Fruit fly (Drosophila melanogaster) whole organism, prepupa: ENCODE results near the gene CG42747.

Experiments
- Blimp-1 ChIP-seq: fragments of 200-800 bp; sonication (Bioruptor generic); optimal IDR thresholded peaks from 3 replicates; lab custom pipeline; 2017; ENCODE audit warnings: missing biosample characterization, missing genetic modification characterization, mild to moderate bottlenecking, moderate library complexity, missing genetic modification reagents
- CG10631 ChIP-seq: fragments of 200-800 bp; sonication (Bioruptor generic); optimal IDR thresholded peaks from 2 replicates; lab custom pipeline; 2016; ENCODE audit warnings: missing biosample characterization, missing genetic modification characterization
- CG10669 ChIP-seq: fragments of 200-800 bp; sonication (Bioruptor generic); optimal IDR thresholded peaks from 3 replicates; lab custom pipeline; 2018; ENCODE audit warnings: missing biosample characterization, mild to moderate bottlenecking, missing genetic modification characterization, moderate library complexity
- CG11762 ChIP-seq: fragments of 200-800 bp; sonication (Bioruptor generic); optimal IDR thresholded peaks from 3 replicates; lab custom pipeline; 2016; ENCODE audit warnings: missing biosample characterization, missing genetic modification characterization; ENCODE audit not compliant: insufficient read depth
- CG15336 ChIP-seq: fragments of 200-800 bp; sonication (Bioruptor generic); IDR thresholded peaks from 2 replicates; pipeline ENCODE4 v1.3.6; 2022; ENCODE audit warnings: missing biosample characterization, missing genetic modification characterization
- CG1621 ChIP-seq: fragments of 200-800 bp; sonication (Bioruptor generic); optimal IDR thresholded peaks from 3 replicates; lab custom pipeline; 2018; ENCODE audit warnings: missing biosample characterization, mild to moderate bottlenecking, missing genetic modification characterization
- CG3032 ChIP-seq: fragments of 200-800 bp; optimal IDR thresholded peaks from 2 replicates; lab custom pipeline; 2019; ENCODE audit warnings: missing biosample characterization, mild to moderate bottlenecking, missing genetic modification characterization, moderate library complexity
- CG31627 ChIP-seq: fragments of 200-800 bp; sonication (Bioruptor generic); optimal IDR thresholded peaks from 3 replicates; lab custom pipeline; 2016; ENCODE audit warnings: missing biosample characterization, missing genetic modification characterization
- CG34406 ChIP-seq: fragments of 200-800 bp; sonication (Bioruptor generic); optimal IDR thresholded peaks from 3 replicates; lab custom pipeline; 2016; ENCODE audit warnings: missing biosample characterization, missing genetic modification characterization
- CG3919 ChIP-seq: fragments of 200-800 bp; sonication (Bioruptor generic); optimal IDR thresholded peaks from 3 replicates; lab custom pipeline; 2016; ENCODE audit warnings: missing biosample characterization, missing genetic modification characterization
- CG4318 ChIP-seq: fragments of 200-800 bp; sonication (Bioruptor generic); optimal IDR thresholded peaks from 3 replicates; lab custom pipeline; 2017; ENCODE audit warnings: missing biosample characterization, mild to moderate bottlenecking, missing genetic modification characterization
- CG6163 ChIP-seq: fragments of 200-800 bp; sonication (Bioruptor generic); IDR thresholded peaks from 3 replicates; pipeline ENCODE4 v1.3.6; 2022; ENCODE audit warnings: missing biosample characterization, missing genetic modification characterization
- CG6792 ChIP-seq: fragments of 200-800 bp; sonication (Bioruptor generic); optimal IDR thresholded peaks from 3 replicates; lab custom pipeline; 2016; ENCODE audit warnings: missing biosample characterization, missing genetic modification characterization
- CG6808 ChIP-seq: fragments of 200-800 bp; sonication (Bioruptor generic); optimal IDR thresholded peaks from 3 replicates; lab custom pipeline; 2017; ENCODE audit warnings: missing biosample characterization, missing genetic modification characterization, mild to moderate bottlenecking, moderate library complexity, missing genetic modification reagents
- CG6854 ChIP-seq: fragments of 200-800 bp; sonication (Bioruptor generic); optimal IDR thresholded peaks from 2 replicates; lab custom pipeline; 2017; ENCODE audit warnings: missing biosample characterization, mild to moderate bottlenecking, missing genetic modification characterization
- CG7368 ChIP-seq: fragments of 200-800 bp; sonication (Bioruptor generic); optimal IDR thresholded peaks from 3 replicates; lab custom pipeline; 2016; ENCODE audit warnings: missing biosample characterization, missing genetic modification characterization
- CG8119 ChIP-seq: fragments of 200-800 bp; sonication (Bioruptor generic); IDR thresholded peaks from 3 replicates; pipeline ENCODE4 v1.3.6; 2022; ENCODE audit warnings: missing biosample characterization, missing genetic modification characterization
- CG8319 ChIP-seq: fragments of 200-800 bp; sonication (Bioruptor generic); optimal IDR thresholded peaks from 3 replicates; lab custom pipeline; 2016; ENCODE audit warnings: missing biosample characterization, missing genetic modification characterization
- CG8632 ChIP-seq: fragments of 200-800 bp; sonication (Bioruptor generic); optimal IDR thresholded peaks from 3 replicates; lab custom pipeline; 2016; ENCODE audit warnings: missing biosample characterization, missing genetic modification characterization
- CG9139 ChIP-seq: fragments of 200-800 bp; sonication (Bioruptor generic); optimal IDR thresholded peaks from 3 replicates; lab custom pipeline; 2017; ENCODE audit warnings: missing biosample characterization, mild to moderate bottlenecking, missing genetic modification characterization
- Eip75B ChIP-seq: fragments of 200-800 bp; sonication (Bioruptor generic); optimal IDR thresholded peaks from 3 replicates; lab custom pipeline; 2016; ENCODE audit warnings: missing biosample characterization, missing genetic modification characterization
- Eip78C ChIP-seq: fragments of 200-800 bp; sonication (Bioruptor generic); peaks from one replicate; lab custom pipeline; 2016; ENCODE audit warnings: missing biosample characterization, missing genetic modification characterization
- Eip93F ChIP-seq: fragments of 200-800 bp; sonication (Bioruptor generic); optimal IDR thresholded peaks from 2 replicates; lab custom pipeline; 2016; ENCODE audit warnings: missing biosample characterization, mild to moderate bottlenecking, missing genetic modification characterization
- Ets21C ChIP-seq: fragments of 200-800 bp; sonication (Bioruptor generic); optimal IDR thresholded peaks from 3 replicates; lab custom pipeline; 2016; ENCODE audit warnings: missing biosample characterization, missing genetic modification characterization
- Ets96B ChIP-seq: fragments of 200-800 bp; optimal IDR thresholded peaks from 2 replicates; lab custom pipeline; 2019; ENCODE audit warnings: missing biosample characterization, mild to moderate bottlenecking, missing genetic modification characterization, moderate library complexity
- Gug ChIP-seq: fragments of 200-800 bp; sonication (Bioruptor generic); IDR thresholded peaks from 2 replicates; pipeline ENCODE4 v1.3.6; 2022; ENCODE audit warnings: missing biosample characterization, missing genetic modification characterization
- Hr38 ChIP-seq: sonication (Bioruptor generic); optimal IDR thresholded peaks from 2 replicates; lab custom pipeline; 2016; ENCODE audit warnings: missing biosample characterization, missing genetic modification characterization
- Hr39 ChIP-seq: fragments of 200-800 bp; sonication (Bioruptor generic); optimal IDR thresholded peaks from 2 replicates; lab custom pipeline; 2016; ENCODE audit warnings: missing biosample characterization, missing genetic modification characterization
- Hr4 ChIP-seq: fragments of 200-800 bp; sonication (Bioruptor generic); optimal IDR thresholded peaks from 3 replicates; lab custom pipeline; 2016; ENCODE audit warnings: missing biosample characterization, missing genetic modification characterization
- Lpt ChIP-seq: fragments of 200-800 bp; sonication (Bioruptor generic); optimal IDR thresholded peaks from 3 replicates; lab custom pipeline; 2016; ENCODE audit warnings: missing biosample characterization, missing genetic modification characterization
- Met ChIP-seq: fragments of 200-800 bp; sonication (Bioruptor generic); optimal IDR thresholded peaks from 3 replicates; lab custom pipeline; 2016; ENCODE audit warnings: missing biosample characterization, missing genetic modification characterization
- OdsH ChIP-seq: fragments of 200-800 bp; sonication (Bioruptor generic); optimal IDR thresholded peaks from 3 replicates; lab custom pipeline; 2016; ENCODE audit warnings: missing biosample characterization, missing genetic modification characterization
- Smox ChIP-seq: fragments of 200-800 bp; sonication (Bioruptor generic); optimal IDR thresholded peaks from 3 replicates; lab custom pipeline; 2016; ENCODE audit warnings: missing biosample characterization, missing genetic modification characterization
- Sox102F ChIP-seq: fragments of 200-800 bp; sonication (Bioruptor generic); optimal IDR thresholded peaks from 2 replicates; lab custom pipeline; 2016; ENCODE audit warnings: missing biosample characterization, mild to moderate bottlenecking, missing genetic modification characterization
- Sox14 ChIP-seq: fragments of 200-800 bp; sonication (Bioruptor generic); optimal IDR thresholded peaks from 3 replicates; lab custom pipeline; 2016; ENCODE audit warnings: missing biosample characterization, missing genetic modification characterization
- Sox15 ChIP-seq: fragments of 200-800 bp; sonication (Bioruptor generic); optimal IDR thresholded peaks from 3 replicates; lab custom pipeline; 2016; ENCODE audit warnings: missing biosample characterization, missing genetic modification characterization
- achi ChIP-seq: fragments of 200-800 bp; sonication (Bioruptor generic); optimal IDR thresholded peaks from 3 replicates; lab custom pipeline; 2016; ENCODE audit warnings: missing biosample characterization, missing genetic modification characterization
- acj6 ChIP-seq: fragments of 200-800 bp; sonication (Bioruptor generic); optimal IDR thresholded peaks from 3 replicates; lab custom pipeline; 2016; ENCODE audit warnings: missing biosample characterization, missing genetic modification characterization
- cyc ChIP-seq: fragments of 200-800 bp; sonication (Bioruptor generic); optimal IDR thresholded peaks from 3 replicates; lab custom pipeline; 2016; ENCODE audit warnings: missing biosample characterization, missing genetic modification characterization
- dac ChIP-seq: fragments of 200-800 bp; sonication (Bioruptor generic); optimal IDR thresholded peaks from 2 replicates; lab custom pipeline; 2017; ENCODE audit warnings: missing biosample characterization, mild to moderate bottlenecking, missing genetic modification characterization
- dsx ChIP-seq: fragments of 200-800 bp; optimal IDR thresholded peaks from 3 replicates; lab custom pipeline; 2019; ENCODE audit warnings: missing biosample characterization, mild to moderate bottlenecking, missing genetic modification characterization, moderate library complexity; ENCODE audit not compliant: poor library complexity, severe bottlenecking
- esn ChIP-seq: fragments of 200-800 bp; sonication (Bioruptor generic); optimal IDR thresholded peaks from 2 replicates; lab custom pipeline; 2016; ENCODE audit warnings: missing biosample characterization, mild to moderate bottlenecking, missing genetic modification characterization, moderate library complexity
- fd59A ChIP-seq: fragments of 200-800 bp; sonication (Bioruptor generic); optimal IDR thresholded peaks from 2 replicates; lab custom pipeline; 2017; ENCODE audit warnings: missing biosample characterization, mild to moderate bottlenecking, missing genetic modification characterization, missing genetic modification reagents
- fd85E ChIP-seq: fragments of 200-800 bp; sonication (Bioruptor generic); optimal IDR thresholded peaks from 3 replicates; lab custom pipeline; 2016; ENCODE audit warnings: missing biosample characterization, missing genetic modification characterization
- fkh ChIP-seq: fragments of 200-800 bp; sonication (Bioruptor generic); optimal IDR thresholded peaks from 3 replicates; lab custom pipeline; 2017; ENCODE audit warnings: missing biosample characterization, mild to moderate bottlenecking, missing genetic modification characterization, moderate library complexity
- lz ChIP-seq: fragments of 200-800 bp; sonication (Bioruptor generic); optimal IDR thresholded peaks from 3 replicates; lab custom pipeline; 2016; ENCODE audit warnings: missing biosample characterization, missing genetic modification characterization
- net ChIP-seq: fragments of 200-800 bp; sonication (Bioruptor generic); optimal IDR thresholded peaks from 3 replicates; lab custom pipeline; 2016; ENCODE audit warnings: missing biosample characterization, missing genetic modification characterization
- pdm3 ChIP-seq: fragments of 200-800 bp; sonication (Bioruptor generic); optimal IDR thresholded peaks from 3 replicates; lab custom pipeline; 2016; ENCODE audit warnings: missing biosample characterization, missing genetic modification characterization
- salr ChIP-seq, 2 experiments: fragments of 200-800 bp; sonication (Bioruptor generic); optimal IDR thresholded peaks; 3 replicates each; lab custom pipeline; 2016 to 2018; ENCODE audit warnings: missing biosample characterization in 2 of 2, missing genetic modification characterization in 2 of 2, mild to moderate bottlenecking in 1 of 2
- ss ChIP-seq, 2 experiments: fragments of 200-800 bp; sonication (Bioruptor generic); optimal IDR thresholded peaks; 2 replicates in 1 of 2; 3 replicates in 1 of 2; lab custom pipeline; 2017 to 2018; ENCODE audit warnings: mild to moderate bottlenecking in 2 of 2, missing biosample characterization in 2 of 2, missing genetic modification characterization in 2 of 2, moderate library complexity in 1 of 2
- svp ChIP-seq: fragments of 200-800 bp; sonication (Bioruptor generic); peaks from one replicate; lab custom pipeline; 2016; ENCODE audit warnings: missing biosample characterization, missing genetic modification characterization
- topi ChIP-seq: fragments of 200-800 bp; sonication (Bioruptor generic); optimal IDR thresholded peaks from 3 replicates; lab custom pipeline; 2016; ENCODE audit warnings: missing biosample characterization, missing genetic modification characterization
- vri ChIP-seq: fragments of 200-800 bp; sonication (Bioruptor generic); optimal IDR thresholded peaks from 3 replicates; lab custom pipeline; 2016; ENCODE audit warnings: missing biosample characterization, mild to moderate bottlenecking, missing genetic modification characterization

CG42747 gene

DNA sequence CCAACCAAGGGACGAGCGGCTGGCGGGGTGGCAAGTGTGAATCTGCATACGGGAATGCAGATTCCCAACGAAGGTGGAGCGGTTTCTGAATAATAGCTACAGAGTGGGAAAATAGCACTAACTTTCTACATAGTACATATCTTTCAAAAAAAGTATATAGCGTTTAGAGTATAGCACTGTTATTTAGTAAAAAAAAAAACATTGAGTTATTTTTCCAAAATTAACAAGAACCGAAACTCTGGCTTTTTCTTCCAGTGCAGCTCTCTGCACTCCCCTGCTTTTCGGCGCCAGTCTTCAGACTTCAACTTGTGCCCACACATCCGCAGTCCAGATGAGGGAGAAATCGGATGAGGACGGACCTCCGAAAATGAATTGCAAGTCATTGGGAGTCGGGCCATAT lies 29.0 kb upstream of the CG42747 start:
- TF ChIP-seq topi = peak; percentile 61
- TF ChIP-seq CG8319 = no peak
- TF ChIP-seq Ets96B (tag; lab: Kevin White, UChicago) = peak; percentile 43
- no peak for TF ChIP-seq Hr38 (GFP tag; lab: Kevin White, UChicago)
- TF ChIP-seq Sox15 (GFP tag; lab: Kevin White, UChicago) = no peak
- TF ChIP-seq net (GFP tag; lab: Kevin White, UChicago) = no peak
- TF ChIP-seq CG6163 (GFP tag; lab: Robert Waterston, UW) = peak; percentile 87
- TF ChIP-seq pdm3 (GFP tag; lab: Kevin White, UChicago) = peak; percentile 25
- TF ChIP-seq CG3919 (GFP tag; lab: Kevin White, UChicago) = peak; percentile 78
- TF ChIP-seq vri (GFP tag; lab: Kevin White, UChicago) = no peak
- peak; percentile 27 for TF ChIP-seq OdsH (GFP tag; lab: Kevin White, UChicago)
- TF ChIP-seq CG10631 (GFP tag; lab: Kevin White, UChicago) = peak; percentile 51
- TF ChIP-seq CG34406 = no peak
- peak; percentile 75 for TF ChIP-seq CG10669 (GFP tag; lab: Kevin White, UChicago)
- TF ChIP-seq Met (GFP tag; lab: Kevin White, UChicago) = peak; percentile 36
- no peak for TF ChIP-seq Ets21C (GFP tag; lab: Kevin White, UChicago)
- peak; percentile 4 for TF ChIP-seq Hr39 (GFP tag; lab: Kevin White, UChicago)
- TF ChIP-seq CG9139 (GFP tag; lab: Kevin White, UChicago) = peak; percentile 24
- no peak for TF ChIP-seq CG6854
- TF ChIP-seq lz = peak; percentile 33
- TF ChIP-seq Gug = 0 out of 2 replicates have a peak, but pooled peaks have one; percentile 15
- peak; percentile 17 for TF ChIP-seq acj6 (GFP tag; lab: Kevin White, UChicago)
- TF ChIP-seq Eip75B (GFP tag; lab: Kevin White, UChicago) = peak; percentile 74
- TF ChIP-seq CG3032 = peak; percentile 16
- TF ChIP-seq Sox102F = no peak
- TF ChIP-seq esn (GFP tag; lab: Kevin White, UChicago) = peak; percentile 25
- no peak for TF ChIP-seq CG1621 (tag; lab: Kevin White, UChicago)
- TF ChIP-seq CG8632 (GFP tag; lab: Kevin White, UChicago) = no peak
- peak; percentile 92 for TF ChIP-seq Eip78C
- TF ChIP-seq Eip93F (GFP tag; lab: Kevin White, UChicago) = no peak
- peak; percentile 60 for TF ChIP-seq cyc (GFP tag; lab: Kevin White, UChicago)
- TF ChIP-seq Hr4 (GFP tag; lab: Kevin White, UChicago) = no peak
- 0 out of 3 replicates have a peak, but pooled peaks have one; percentile 47 for TF ChIP-seq CG8119
- no peak for TF ChIP-seq Blimp-1 (GFP tag; lab: Kevin White, UChicago)
- no peak for TF ChIP-seq dac (GFP tag; lab: Kevin White, UChicago)
- TF ChIP-seq CG31627 (GFP tag; lab: Kevin White, UChicago) = peak; percentile 10
- TF ChIP-seq fd85E = no peak
- peak; percentile 22 for TF ChIP-seq CG7368 (GFP tag; lab: Kevin White, UChicago)
- peak; percentile 29 for TF ChIP-seq achi (GFP tag; lab: Kevin White, UChicago)
- TF ChIP-seq fkh (GFP tag; lab: Kevin White, UChicago) = no peak
- TF ChIP-seq CG6808 (GFP tag; lab: Kevin White, UChicago) = peak; percentile 75
- TF ChIP-seq CG6792 (GFP tag; lab: Kevin White, UChicago) = peak; percentile 37
- TF ChIP-seq CG4318 (GFP tag; lab: Kevin White, UChicago) = no peak
- no peak for TF ChIP-seq CG15336 (GFP tag; lab: Robert Waterston, UW)
- peak; percentile 63 for TF ChIP-seq CG11762 (GFP tag; lab: Kevin White, UChicago)
- TF ChIP-seq Sox14 = peak; percentile 14
- TF ChIP-seq svp (GFP tag; lab: Kevin White, UChicago) = peak; percentile 82
- no peak for TF ChIP-seq salr (GFP tag; optimal IDR thresholded peaks at IDR 0.05; lab: Kevin White, UChicago)
- no peak for TF ChIP-seq dsx
- TF ChIP-seq fd59A (GFP tag; lab: Kevin White, UChicago) = peak; percentile 45
- peak; percentile 13 for TF ChIP-seq Smox (GFP tag; lab: Kevin White, UChicago)
- no peak for TF ChIP-seq Lpt (GFP tag; lab: Kevin White, UChicago)
- peak; percentile 65 to 76 for TF ChIP-seq ss (GFP tag; optimal IDR thresholded peaks at IDR 0.05; lab: Kevin White, UChicago)
